Worm (Caenorhabditis elegans) whole organism, young adult: Measurements from ENCODE around the gene ZK742.3.

Experiments used
- B0035.1 ChIP-seq: sonication (generic microtip); optimal IDR thresholded peaks from 2 replicates; lab custom pipeline; 2016; ENCODE audit warnings: missing genetic modification characterization, mild to moderate bottlenecking, missing compliant biosample characterization, missing genotype, missing genetic modification reagents
- D2030.7 ChIP-seq: fragments of 200-800 bp; sonication (Bioruptor generic); IDR thresholded peaks from 2 replicates; pipeline ENCODE4 v1.3.6; 2022; ENCODE audit warnings: missing genetic modification reagents, missing genetic modification characterization, missing compliant biosample characterization
- ama-1 ChIP-seq, 3 experiments: fragments of 150-350 bp in 1 of 3; sonication (generic microtip) in 2 of 3; optimal IDR thresholded peaks; 2 replicates each; lab custom pipeline; 2014 to 2018; ENCODE audit warnings: missing biosample characterization in 2 of 3, missing genetic modification characterization in 2 of 3, missing genetic modification reagents in 2 of 3
- attf-5 ChIP-seq: fragments of 200-800 bp; sonication (Bioruptor generic); optimal IDR thresholded peaks from 2 replicates; lab custom pipeline; 2018; ENCODE audit warnings: mild to moderate bottlenecking, missing genetic modification characterization, missing compliant biosample characterization
- cebp-2 ChIP-seq: fragments of 200-800 bp; sonication (Bioruptor generic); IDR thresholded peaks from 2 replicates; pipeline ENCODE4 v1.3.6; 2022; ENCODE audit warnings: missing genetic modification characterization, missing compliant biosample characterization
- egrh-3 ChIP-seq: fragments of 200-800 bp; sonication (Bioruptor generic); IDR thresholded peaks from 2 replicates; pipeline ENCODE4 v1.3.6; 2022; ENCODE audit warnings: missing genetic modification reagents, missing genetic modification characterization, missing compliant biosample characterization
- hlh-26 ChIP-seq: fragments of 200-800 bp; sonication (Bioruptor generic); conservative IDR thresholded peaks from 2 replicates; pipeline ENCODE4 v1.3.6; 2022; ENCODE audit warnings: missing genetic modification reagents, missing genetic modification characterization, missing compliant biosample characterization
- madf-6 ChIP-seq: fragments of 200-800 bp; sonication (Bioruptor generic); IDR thresholded peaks from 2 replicates; pipeline ENCODE4 v1.3.6; 2022; ENCODE audit warnings: missing genetic modification reagents, missing genetic modification characterization, missing compliant biosample characterization
- mcd-1 ChIP-seq: fragments of 200-800 bp; sonication (Bioruptor generic); IDR thresholded peaks from 2 replicates; pipeline ENCODE4 v1.3.6; 2022; ENCODE audit warnings: missing genetic modification reagents, missing genetic modification characterization, missing compliant biosample characterization
- mel-28 ChIP-seq: sonication (generic microtip); optimal IDR thresholded peaks from 2 replicates; lab custom pipeline; 2016; ENCODE audit warnings: borderline replicate concordance, mild to moderate bottlenecking, missing genetic modification characterization, missing compliant biosample characterization
- pha-4 ChIP-seq: fragments of 150-350 bp; sonication (generic microtip); optimal IDR thresholded peaks from 2 replicates; lab custom pipeline; 2014; ENCODE audit warnings: missing biosample characterization, missing genetic modification reagents, missing genetic modification characterization
- rcor-1 ChIP-seq: fragments of 200-800 bp; sonication (Bioruptor generic); IDR thresholded peaks from 2 replicates; pipeline ENCODE4 v1.3.6; 2022; ENCODE audit warnings: missing genetic modification reagents, missing genetic modification characterization, missing compliant biosample characterization
- tbx-9 ChIP-seq: sonication (generic microtip); optimal IDR thresholded peaks from 2 replicates; lab custom pipeline; 2016; ENCODE audit warnings: borderline replicate concordance, missing genetic modification characterization, inconsistent platforms, missing compliant biosample characterization
- unc-130 ChIP-seq: sonication (generic microtip); optimal IDR thresholded peaks from 2 replicates; lab custom pipeline; 2016; ENCODE audit warnings: missing genetic modification reagents, missing genetic modification characterization, missing compliant biosample characterization

DNA sequence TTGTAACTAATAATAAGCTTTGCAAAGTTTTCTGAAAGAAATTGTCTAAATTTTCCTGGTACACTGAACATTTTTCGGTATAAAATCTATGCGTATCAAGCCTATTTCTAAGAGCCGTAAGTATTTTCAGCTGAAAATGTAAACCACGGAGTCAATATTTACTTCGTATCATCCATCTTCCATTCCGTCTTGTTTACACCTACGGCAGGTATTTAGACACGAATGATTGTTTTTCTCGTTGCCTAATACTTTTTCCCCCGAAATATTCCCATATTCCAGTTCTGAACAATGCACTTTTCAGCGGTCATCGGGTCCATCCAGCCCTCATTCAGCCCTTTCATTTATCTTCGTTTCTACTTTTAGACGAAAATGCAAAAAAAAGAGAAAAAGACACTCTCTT is 38.0 kb upstream of the ZK742.3 start:
- no peak for TF ChIP-seq mcd-1
- no peak for TF ChIP-seq B0035.1
- no peak for TF ChIP-seq egrh-3 (GFP tag; lab: Robert Waterston, UW)
- TF ChIP-seq ama-1 (optimal IDR thresholded peaks at IDR 0.05; lab: Kevin White, UChicago) = no peak
- TF ChIP-seq ama-1 (GFP tag; optimal IDR thresholded peaks at IDR 0.05; lab: Kevin White, UChicago) = no peak
- no peak for TF ChIP-seq madf-6 (GFP tag; lab: Robert Waterston, UW)
- TF ChIP-seq mel-28 (tag; lab: Kevin White, UChicago) = no peak
- no peak for TF ChIP-seq D2030.7
- no peak for TF ChIP-seq cebp-2 (GFP tag; lab: Robert Waterston, UW)
- TF ChIP-seq pha-4 (tag; lab: Kevin White, UChicago) = no peak
- TF ChIP-seq hlh-26 (GFP tag; lab: Robert Waterston, UW) = no peak
- TF ChIP-seq unc-130 (GFP tag; lab: Kevin White, UChicago) = no peak
- TF ChIP-seq tbx-9 (tag; lab: Kevin White, UChicago) = no peak
- no peak for TF ChIP-seq rcor-1 (GFP tag; lab: Robert Waterston, UW)
- TF ChIP-seq attf-5 (GFP tag; lab: Kevin White, UChicago) = no peak
